Fruit fly (Drosophila melanogaster) whole organism, embryonic: ENCODE data around the gene SrpRalpha.

ENCODE experiments used
- CG10366 ChIP-seq: fragments of 200-800 bp; sonication (Bioruptor generic); IDR thresholded peaks from 2 replicates; pipeline ENCODE4 v1.3.6; 2022; ENCODE audit warnings: missing biosample characterization, missing genetic modification characterization
- CG11560 ChIP-seq: fragments of 200-800 bp; sonication (Bioruptor generic); IDR thresholded peaks from 3 replicates; pipeline ENCODE4 v1.3.6; 2022; ENCODE audit warnings: missing biosample characterization, missing genetic modification characterization
- CG13287 ChIP-seq: fragments of 200-800 bp; sonication (Bioruptor generic); IDR thresholded peaks from 2 replicates; pipeline ENCODE4 v1.3.6; 2022; ENCODE audit warnings: missing biosample characterization, missing genetic modification characterization; ENCODE audit not compliant: partially characterized antibody
- CG13424 ChIP-seq: fragments of 200-800 bp; sonication (Bioruptor generic); optimal IDR thresholded peaks from 2 replicates; lab custom pipeline; 2019; ENCODE audit warnings: missing biosample characterization, mild to moderate bottlenecking, missing genetic modification characterization, moderate library complexity
- CG14014 ChIP-seq: fragments of 200-800 bp; sonication (Bioruptor generic); IDR thresholded peaks from 2 replicates; pipeline ENCODE4 v1.3.6; 2022; ENCODE audit warnings: missing biosample characterization, missing genetic modification characterization
- CG14710 ChIP-seq: fragments of 200-800 bp; sonication (Bioruptor generic); optimal IDR thresholded peaks from 3 replicates; lab custom pipeline; 2019; ENCODE audit warnings: missing biosample characterization, mild to moderate bottlenecking, missing genetic modification characterization, moderate library complexity
- CG15696 ChIP-seq: fragments of 200-800 bp; sonication (Bioruptor generic); optimal IDR thresholded peaks from 2 replicates; lab custom pipeline; 2019; ENCODE audit warnings: missing biosample characterization, mild to moderate bottlenecking, missing genetic modification characterization, moderate library complexity
- CG30403 ChIP-seq: fragments of 200-800 bp; sonication (Bioruptor generic); optimal IDR thresholded peaks from 3 replicates; lab custom pipeline; 2016; ENCODE audit warnings: missing biosample characterization, missing genetic modification characterization
- CG31365 ChIP-seq: fragments of 200-800 bp; sonication (Bioruptor generic); optimal IDR thresholded peaks from 2 replicates; lab custom pipeline; 2018; ENCODE audit warnings: missing biosample characterization, mild to moderate bottlenecking, missing genetic modification characterization
- CG34422 ChIP-seq: fragments of 200-800 bp; sonication (Bioruptor generic); IDR thresholded peaks from 3 replicates; pipeline ENCODE4 v1.3.6; 2022; ENCODE audit warnings: missing biosample characterization, missing genetic modification characterization
- CG42726 ChIP-seq: fragments of 200-800 bp; sonication (Bioruptor generic); IDR thresholded peaks from 2 replicates; pipeline ENCODE4 v1.3.6; 2022; ENCODE audit warnings: missing biosample characterization, missing genetic modification characterization; ENCODE audit not compliant: partially characterized antibody
- CG6175 ChIP-seq: fragments of 200-800 bp; sonication (Bioruptor generic); IDR thresholded peaks from 3 replicates; pipeline ENCODE4 v1.3.6; 2022; ENCODE audit warnings: missing biosample characterization, missing genetic modification characterization
- CG8290 ChIP-seq, 3 experiments: fragments of 200-800 bp; sonication (Bioruptor generic); optimal IDR thresholded peaks; 2 replicates each; lab custom pipeline; 2016 to 2019; ENCODE audit warnings: missing biosample characterization in 3 of 3, missing genetic modification characterization in 3 of 3, mild to moderate bottlenecking in 2 of 3, moderate library complexity in 1 of 3
- CG9437 ChIP-seq: fragments of 200-800 bp; sonication (Bioruptor generic); optimal IDR thresholded peaks from 2 replicates; lab custom pipeline; 2018; ENCODE audit warnings: missing biosample characterization, mild to moderate bottlenecking, missing genetic modification characterization
- CoRest ChIP-seq: fragments of 200-800 bp; sonication (Bioruptor generic); optimal IDR thresholded peaks from 3 replicates; lab custom pipeline; 2018; ENCODE audit warnings: missing biosample characterization, mild to moderate bottlenecking, missing genetic modification characterization, moderate library complexity
- Dfd ChIP-seq, 2 experiments: fragments of >200 bp; optimal IDR thresholded peaks; 2 replicates each; lab custom pipeline; 2017; ENCODE audit warnings: missing biosample characterization in 2 of 2, missing genetic modification characterization in 2 of 2
- Dref ChIP-seq: fragments of 200-800 bp; sonication (Bioruptor generic); IDR thresholded peaks from 2 replicates; pipeline ENCODE4 v1.3.6; 2022; ENCODE audit warnings: missing biosample characterization, missing genetic modification characterization
- Fer2 ChIP-seq: fragments of 200-800 bp; sonication (Bioruptor generic); optimal IDR thresholded peaks from 2 replicates; lab custom pipeline; 2018; ENCODE audit warnings: missing biosample characterization, mild to moderate bottlenecking, missing genetic modification characterization, moderate library complexity
- Gug ChIP-seq: fragments of 200-800 bp; sonication (Bioruptor generic); IDR thresholded peaks from 4 replicates; pipeline ENCODE4 v1.3.6; 2022; ENCODE audit warnings: missing biosample characterization, missing genetic modification characterization
- Hr78 ChIP-seq, 2 experiments: fragments of 200-800 bp in 1 of 2; fragments of >200 bp in 1 of 2; sonication (Bioruptor generic) in 1 of 2; optimal IDR thresholded peaks; 2 replicates each; lab custom pipeline; 2017 to 2019; ENCODE audit warnings: missing biosample characterization in 2 of 2, missing genetic modification characterization in 2 of 2, mild to moderate bottlenecking in 1 of 2, moderate library complexity in 1 of 2
- NFAT ChIP-seq: fragments of 200-800 bp; sonication (Bioruptor generic); IDR thresholded peaks from 2 replicates; pipeline ENCODE4 v1.3.6; 2022; ENCODE audit warnings: missing biosample characterization, missing genetic modification characterization
- Pdp1 ChIP-seq, 2 experiments: fragments of 200-800 bp; sonication (Bioruptor generic); optimal IDR thresholded peaks; 3 replicates each; lab custom pipeline; 2016; ENCODE audit warnings: missing biosample characterization in 2 of 2, missing genetic modification characterization in 2 of 2, mild to moderate bottlenecking in 1 of 2, moderate library complexity in 1 of 2
- Ptx1 ChIP-seq: fragments of 200-800 bp; sonication (Bioruptor generic); IDR thresholded peaks from 2 replicates; pipeline ENCODE4 v1.3.6; 2022; ENCODE audit warnings: missing biosample characterization, missing genetic modification characterization
- YL-1 ChIP-seq: fragments of 200-800 bp; sonication (Bioruptor generic); optimal IDR thresholded peaks from 3 replicates; lab custom pipeline; 2017; ENCODE audit warnings: missing biosample characterization, mild to moderate bottlenecking, missing genetic modification characterization
- bsh ChIP-seq, 2 experiments: fragments of 200-800 bp; sonication (Bioruptor generic); optimal IDR thresholded peaks; 2 replicates each; lab custom pipeline; 2017 to 2018; ENCODE audit warnings: mild to moderate bottlenecking in 2 of 2, missing biosample characterization in 2 of 2, missing genetic modification characterization in 2 of 2, moderate library complexity in 1 of 2
- crol ChIP-seq: fragments of 200-800 bp; sonication (Bioruptor generic); IDR thresholded peaks from 2 replicates; pipeline ENCODE4 v1.3.6; 2022; ENCODE audit warnings: missing biosample characterization, missing genetic modification characterization
- esg ChIP-seq: fragments of 200-800 bp; sonication (Bioruptor generic); conservative IDR thresholded peaks from 2 replicates; pipeline ENCODE4 v1.3.6; 2022; ENCODE audit warnings: missing biosample characterization, missing genetic modification characterization
- grau ChIP-seq: fragments of 200-800 bp; optimal IDR thresholded peaks from 3 replicates; lab custom pipeline; 2019; ENCODE audit warnings: missing biosample characterization, mild to moderate bottlenecking, missing genetic modification characterization, moderate library complexity
- hbn ChIP-seq: fragments of 200-800 bp; sonication (Bioruptor generic); IDR thresholded peaks from 2 replicates; pipeline ENCODE4 v1.3.6; 2022; ENCODE audit warnings: missing biosample characterization, missing genetic modification characterization; ENCODE audit not compliant: partially characterized antibody
- hkb ChIP-seq, 2 experiments: fragments of 200-800 bp in 1 of 2; fragments of >200 bp in 1 of 2; sonication (Bioruptor generic) in 1 of 2; IDR thresholded peaks in 1 of 2; optimal IDR thresholded peaks in 1 of 2; 2 replicates each; pipeline versions ENCODE4 v1.3.6 to Lab custom; 2017 to 2022; ENCODE audit warnings: missing biosample characterization in 1 of 2, missing genetic modification characterization in 1 of 2
- hth ChIP-seq: fragments of >200 bp; optimal IDR thresholded peaks from 2 replicates; lab custom pipeline; 2017; ENCODE audit warnings: inconsistent platforms
- jumu ChIP-seq: fragments of 200-800 bp; sonication (Bioruptor generic); optimal IDR thresholded peaks from 3 replicates; lab custom pipeline; 2016; ENCODE audit warnings: missing biosample characterization, missing genetic modification characterization
- kay ChIP-seq: fragments of 200-800 bp; sonication (Bioruptor generic); optimal IDR thresholded peaks from 2 replicates; lab custom pipeline; 2016; ENCODE audit warnings: missing biosample characterization, missing genetic modification characterization
- onecut ChIP-seq: fragments of 200-800 bp; sonication (Bioruptor generic); IDR thresholded peaks from 2 replicates; pipeline ENCODE4 v1.3.6; 2022; ENCODE audit warnings: missing biosample characterization, missing genetic modification characterization
- pan ChIP-seq, 4 experiments: fragments of >200 bp in 3 of 4; fragments of 200-800 bp in 1 of 4; sonication (Bioruptor generic) in 1 of 4; optimal IDR thresholded peaks in 3 of 4; IDR thresholded peaks in 1 of 4; 2 replicates each; pipeline versions ENCODE4 v1.3.6 to Lab custom; 2017 to 2022; ENCODE audit warnings: missing biosample characterization in 2 of 4, missing genetic modification characterization in 2 of 4, mixed read lengths in 1 of 4
- prd ChIP-seq, 3 experiments: fragments of >200 bp in 2 of 3; fragments of 200-800 bp in 1 of 3; sonication (Bioruptor generic) in 1 of 3; optimal IDR thresholded peaks in 2 of 3; IDR thresholded peaks in 1 of 3; 2 replicates in 2 of 3; 3 replicates in 1 of 3; pipeline versions ENCODE4 v1.3.6 to Lab custom; 2017 to 2022; ENCODE audit warnings: missing biosample characterization in 1 of 3, missing genetic modification characterization in 1 of 3
- pros ChIP-seq: fragments of 200-800 bp; sonication (Bioruptor generic); optimal IDR thresholded peaks from 3 replicates; lab custom pipeline; 2019; ENCODE audit warnings: missing biosample characterization, mild to moderate bottlenecking, missing genetic modification characterization, moderate library complexity
- ranshi ChIP-seq: fragments of 200-800 bp; sonication (Bioruptor generic); IDR thresholded peaks from 2 replicates; pipeline ENCODE4 v1.3.6; 2022; ENCODE audit warnings: missing biosample characterization, missing genetic modification characterization
- row ChIP-seq: fragments of 200-800 bp; sonication (Bioruptor generic); IDR thresholded peaks from 3 replicates; pipeline ENCODE4 v1.3.6; 2022; ENCODE audit warnings: missing biosample characterization, missing genetic modification characterization
- sima ChIP-seq: fragments of 200-800 bp; sonication (Bioruptor generic); optimal IDR thresholded peaks from 2 replicates; lab custom pipeline; 2016; ENCODE audit warnings: missing biosample characterization, missing genetic modification characterization
- sisA ChIP-seq: fragments of 200-800 bp; sonication (Bioruptor generic); IDR thresholded peaks from 2 replicates; pipeline ENCODE4 v1.3.6; 2022; ENCODE audit warnings: missing biosample characterization, missing genetic modification characterization
- slbo ChIP-seq: fragments of 200-800 bp; sonication (Bioruptor generic); IDR thresholded peaks from 2 replicates; pipeline ENCODE4 v1.3.6; 2022; ENCODE audit warnings: missing biosample characterization, missing genetic modification characterization
- vvl ChIP-seq: fragments of 200-800 bp; sonication (Bioruptor generic); IDR thresholded peaks from 2 replicates; pipeline ENCODE4 v1.3.6; 2022; ENCODE audit warnings: missing biosample characterization, missing genetic modification characterization
- zf30C ChIP-seq: fragments of 200-800 bp; sonication (Bioruptor generic); optimal IDR thresholded peaks from 3 replicates; lab custom pipeline; 2018; ENCODE audit warnings: missing biosample characterization, mild to moderate bottlenecking, missing genetic modification characterization

Gene SrpRalpha

DNA sequence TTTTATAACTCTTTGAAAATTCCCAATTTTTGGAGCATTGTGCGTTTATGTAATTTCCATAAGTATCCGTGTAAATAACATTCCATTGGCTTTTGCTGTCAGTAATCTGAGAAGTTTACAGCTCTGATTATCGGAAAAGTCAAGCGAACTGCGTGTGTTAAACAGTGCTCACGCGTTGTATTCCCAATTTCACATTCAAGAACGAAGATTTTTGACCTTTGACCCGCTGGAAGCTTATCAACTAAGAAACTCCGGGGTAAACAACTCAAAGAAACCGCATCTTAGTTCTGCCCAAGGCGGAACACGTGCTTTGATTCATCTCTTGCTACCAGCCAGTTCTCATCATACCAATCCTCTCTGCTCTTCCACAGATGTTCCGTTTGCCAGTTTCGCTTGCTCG lies 19.2 kb downstream of the SrpRalpha start:
- TF ChIP-seq CG14710 (tag; lab: Kevin White, UChicago) (no peak), Hr78 (GFP tag; optimal IDR thresholded peaks at IDR 0.05; lab: Kevin White, UChicago) (peak in 1 of 2 experiments; percentile 51)

DNA sequence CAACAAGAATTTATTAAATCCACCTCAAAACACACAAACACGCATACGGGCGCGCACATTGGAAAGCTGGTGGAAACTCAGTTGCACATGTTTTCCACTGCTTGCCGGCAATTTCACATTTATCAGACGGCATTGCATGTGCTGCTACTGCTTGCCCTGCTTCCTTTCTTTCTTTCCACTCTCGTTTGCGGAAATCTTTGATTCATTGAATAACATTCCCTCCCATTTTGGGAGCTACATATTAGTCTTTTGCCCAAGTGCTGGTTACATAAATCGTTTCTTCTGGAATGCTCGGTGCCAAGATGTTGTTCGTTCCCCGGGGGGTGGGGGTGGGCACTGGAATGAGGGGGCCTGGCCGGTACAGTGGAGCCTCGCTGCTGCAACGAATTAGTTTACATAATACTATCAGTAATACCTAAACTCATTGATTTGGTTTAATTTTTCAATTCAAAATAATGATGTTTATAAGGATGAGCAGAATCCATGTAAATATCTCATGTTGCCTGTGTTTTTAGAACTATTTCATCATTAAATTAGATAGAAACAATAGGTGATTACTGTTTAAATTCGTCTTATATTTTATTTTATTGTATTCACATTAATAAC lies 19.9 kb downstream of the SrpRalpha start:
- TF ChIP-seq slbo (GFP tag; lab: Robert Waterston, UW) (0 out of 2 replicates have a peak, but pooled peaks have one; percentile 7), CG9437 (no peak), pros (GFP tag; lab: Kevin White, UChicago) (peak; percentile 59), CoRest (tag; lab: Kevin White, UChicago) (peak; percentile 9), Dref (no peak), pan (optimal IDR thresholded peaks at IDR 0.05; lab: Kevin White, UChicago) (no peak), pan (GFP tag; optimal IDR thresholded peaks at IDR 0.05 in 1 of 2, IDR thresholded peaks at IDR 0.05 in 1 of 2) (peak in 1 of 2 experiments; percentile 56), CG15696 (tag; lab: Kevin White, UChicago) (no peak), hkb (optimal IDR thresholded peaks at IDR 0.05; lab: Kevin White, UChicago) (no peak), hkb (GFP tag; IDR thresholded peaks at IDR 0.05; lab: Robert Waterston, UW) (peak; percentile 43; the same call in 1 of the 2 replicates), zf30C (GFP tag; lab: Kevin White, UChicago) (no peak), hbn (GFP tag; lab: Robert Waterston, UW) (no peak), CG8290 (GFP tag; optimal IDR thresholded peaks at IDR 0.05; lab: Kevin White, UChicago) (no peak), CG8290 (tag; optimal IDR thresholded peaks at IDR 0.05; lab: Kevin White, UChicago) (peak in 1 of 2 experiments; percentile 16), CG31365 (tag; lab: Kevin White, UChicago) (peak; percentile 98), row (GFP tag; lab: Robert Waterston, UW) (peak; percentile 52), CG34422 (GFP tag; lab: Robert Waterston, UW) (peak; percentile 74; the same call in 2 of the 3 replicates), vvl (peak; percentile 36; the same call in 1 of the 2 replicates), Pdp1 (GFP tag; optimal IDR thresholded peaks at IDR 0.05; lab: Kevin White, UChicago) (peak in 1 of 2 experiments; percentile 68), CG13287 (GFP tag; lab: Robert Waterston, UW) (no peak), prd (optimal IDR thresholded peaks at IDR 0.05; lab: Kevin White, UChicago) (no peak), prd (GFP tag; IDR thresholded peaks at IDR 0.05; lab: Robert Waterston, UW) (peak; percentile 36; the same call in 1 of the 3 replicates), sima (GFP tag; lab: Kevin White, UChicago) (no peak), bsh (GFP tag; optimal IDR thresholded peaks at IDR 0.05; lab: Kevin White, UChicago) (peak in 1 of 2 experiments; percentile 31), CG30403 (GFP tag; lab: Kevin White, UChicago) (peak; percentile 48), grau (tag; lab: Kevin White, UChicago) (peak; percentile 92), crol (GFP tag; lab: Robert Waterston, UW) (0 out of 2 replicates have a peak, but pooled peaks have one; percentile 16), jumu (GFP tag; lab: Kevin White, UChicago) (no peak), NFAT (GFP tag; lab: Robert Waterston, UW) (peak; percentile 29; the same call in 1 of the 2 replicates), hth (lab: Kevin White, UChicago) (no peak), onecut (no peak), Dfd (GFP tag; optimal IDR thresholded peaks at IDR 0.05; lab: Kevin White, UChicago) (peak in 1 of 2 experiments; percentile 68), CG14014 (GFP tag; lab: Robert Waterston, UW) (peak; percentile 19; the same call in 1 of the 2 replicates), sisA (GFP tag; lab: Robert Waterston, UW) (0 out of 2 replicates have a peak, but pooled peaks have one; percentile 20), CG42726 (GFP tag; lab: Robert Waterston, UW) (0 out of 2 replicates have a peak, but pooled peaks have one; percentile 36), CG6175 (GFP tag; lab: Robert Waterston, UW) (no peak), CG10366 (GFP tag; lab: Robert Waterston, UW) (no peak), esg (GFP tag; lab: Robert Waterston, UW) (0 out of 2 replicates have a peak, but pooled peaks have one; percentile 17), YL-1 (GFP tag; lab: Kevin White, UChicago) (peak; percentile 49), Ptx1 (GFP tag; lab: Robert Waterston, UW) (peak; percentile 38; the same call in 1 of the 2 replicates), Gug (GFP tag; lab: Robert Waterston, UW) (peak; percentile 12; the same call in 1 of the 4 replicates), kay (GFP tag; lab: Kevin White, UChicago) (no peak), Fer2 (tag; lab: Kevin White, UChicago) (no peak), CG13424 (tag; lab: Kevin White, UChicago) (peak; percentile 25), ranshi (GFP tag; lab: Robert Waterston, UW) (0 out of 2 replicates have a peak, but pooled peaks have one; percentile 13), CG11560 (tag; lab: Robert Waterston, UW) (no peak)
